Fruit fly (Drosophila melanogaster) whole organism, prepupa: ENCODE measurements around the gene Syx16.

Experiments used
- Blimp-1 ChIP-seq: fragments of 200-800 bp; sonication (Bioruptor generic); optimal IDR thresholded peaks from 3 replicates; lab custom pipeline; 2017; ENCODE audit warnings: missing biosample characterization, missing genetic modification characterization, mild to moderate bottlenecking, moderate library complexity, missing genetic modification reagents
- CG10669 ChIP-seq: fragments of 200-800 bp; sonication (Bioruptor generic); optimal IDR thresholded peaks from 3 replicates; lab custom pipeline; 2018; ENCODE audit warnings: missing biosample characterization, mild to moderate bottlenecking, missing genetic modification characterization, moderate library complexity
- CG11762 ChIP-seq: fragments of 200-800 bp; sonication (Bioruptor generic); optimal IDR thresholded peaks from 3 replicates; lab custom pipeline; 2016; ENCODE audit warnings: missing biosample characterization, missing genetic modification characterization; ENCODE audit not compliant: insufficient read depth
- CG11902 ChIP-seq: fragments of 200-800 bp; sonication (Bioruptor generic); optimal IDR thresholded peaks from 3 replicates; lab custom pipeline; 2016; ENCODE audit warnings: missing biosample characterization, missing genetic modification characterization
- CG15336 ChIP-seq: fragments of 200-800 bp; sonication (Bioruptor generic); IDR thresholded peaks from 2 replicates; pipeline ENCODE4 v1.3.6; 2022; ENCODE audit warnings: missing biosample characterization, missing genetic modification characterization
- CG1621 ChIP-seq: fragments of 200-800 bp; sonication (Bioruptor generic); optimal IDR thresholded peaks from 3 replicates; lab custom pipeline; 2018; ENCODE audit warnings: missing biosample characterization, mild to moderate bottlenecking, missing genetic modification characterization
- CG16779 ChIP-seq: fragments of 200-800 bp; sonication (Bioruptor generic); optimal IDR thresholded peaks from 3 replicates; lab custom pipeline; 2017; ENCODE audit warnings: missing biosample characterization, mild to moderate bottlenecking, missing genetic modification characterization
- CG3032 ChIP-seq: fragments of 200-800 bp; optimal IDR thresholded peaks from 2 replicates; lab custom pipeline; 2019; ENCODE audit warnings: missing biosample characterization, mild to moderate bottlenecking, missing genetic modification characterization, moderate library complexity
- CG31627 ChIP-seq: fragments of 200-800 bp; sonication (Bioruptor generic); optimal IDR thresholded peaks from 3 replicates; lab custom pipeline; 2016; ENCODE audit warnings: missing biosample characterization, missing genetic modification characterization
- CG34406 ChIP-seq: fragments of 200-800 bp; sonication (Bioruptor generic); optimal IDR thresholded peaks from 3 replicates; lab custom pipeline; 2016; ENCODE audit warnings: missing biosample characterization, missing genetic modification characterization
- CG3919 ChIP-seq: fragments of 200-800 bp; sonication (Bioruptor generic); optimal IDR thresholded peaks from 3 replicates; lab custom pipeline; 2016; ENCODE audit warnings: missing biosample characterization, missing genetic modification characterization
- CG4318 ChIP-seq: fragments of 200-800 bp; sonication (Bioruptor generic); optimal IDR thresholded peaks from 3 replicates; lab custom pipeline; 2017; ENCODE audit warnings: missing biosample characterization, mild to moderate bottlenecking, missing genetic modification characterization
- CG6163 ChIP-seq: fragments of 200-800 bp; sonication (Bioruptor generic); IDR thresholded peaks from 3 replicates; pipeline ENCODE4 v1.3.6; 2022; ENCODE audit warnings: missing biosample characterization, missing genetic modification characterization
- CG6276 ChIP-seq: fragments of 200-800 bp; sonication (Bioruptor generic); optimal IDR thresholded peaks from 2 replicates; lab custom pipeline; 2017; ENCODE audit warnings: missing biosample characterization, mild to moderate bottlenecking, missing genetic modification characterization
- CG6792 ChIP-seq: fragments of 200-800 bp; sonication (Bioruptor generic); optimal IDR thresholded peaks from 3 replicates; lab custom pipeline; 2016; ENCODE audit warnings: missing biosample characterization, missing genetic modification characterization
- CG6808 ChIP-seq: fragments of 200-800 bp; sonication (Bioruptor generic); optimal IDR thresholded peaks from 3 replicates; lab custom pipeline; 2017; ENCODE audit warnings: missing biosample characterization, missing genetic modification characterization, mild to moderate bottlenecking, moderate library complexity, missing genetic modification reagents
- CG6854 ChIP-seq: fragments of 200-800 bp; sonication (Bioruptor generic); optimal IDR thresholded peaks from 2 replicates; lab custom pipeline; 2017; ENCODE audit warnings: missing biosample characterization, mild to moderate bottlenecking, missing genetic modification characterization
- CG7368 ChIP-seq: fragments of 200-800 bp; sonication (Bioruptor generic); optimal IDR thresholded peaks from 3 replicates; lab custom pipeline; 2016; ENCODE audit warnings: missing biosample characterization, missing genetic modification characterization
- CG8119 ChIP-seq: fragments of 200-800 bp; sonication (Bioruptor generic); IDR thresholded peaks from 3 replicates; pipeline ENCODE4 v1.3.6; 2022; ENCODE audit warnings: missing biosample characterization, missing genetic modification characterization
- CG8319 ChIP-seq: fragments of 200-800 bp; sonication (Bioruptor generic); optimal IDR thresholded peaks from 3 replicates; lab custom pipeline; 2016; ENCODE audit warnings: missing biosample characterization, missing genetic modification characterization
- CG8632 ChIP-seq: fragments of 200-800 bp; sonication (Bioruptor generic); optimal IDR thresholded peaks from 3 replicates; lab custom pipeline; 2016; ENCODE audit warnings: missing biosample characterization, missing genetic modification characterization
- CG9139 ChIP-seq: fragments of 200-800 bp; sonication (Bioruptor generic); optimal IDR thresholded peaks from 3 replicates; lab custom pipeline; 2017; ENCODE audit warnings: missing biosample characterization, mild to moderate bottlenecking, missing genetic modification characterization
- Eip75B ChIP-seq: fragments of 200-800 bp; sonication (Bioruptor generic); optimal IDR thresholded peaks from 3 replicates; lab custom pipeline; 2016; ENCODE audit warnings: missing biosample characterization, missing genetic modification characterization
- Eip78C ChIP-seq: fragments of 200-800 bp; sonication (Bioruptor generic); peaks from one replicate; lab custom pipeline; 2016; ENCODE audit warnings: missing biosample characterization, missing genetic modification characterization
- Eip93F ChIP-seq: fragments of 200-800 bp; sonication (Bioruptor generic); optimal IDR thresholded peaks from 2 replicates; lab custom pipeline; 2016; ENCODE audit warnings: missing biosample characterization, mild to moderate bottlenecking, missing genetic modification characterization
- Ets21C ChIP-seq: fragments of 200-800 bp; sonication (Bioruptor generic); optimal IDR thresholded peaks from 3 replicates; lab custom pipeline; 2016; ENCODE audit warnings: missing biosample characterization, missing genetic modification characterization
- Ets96B ChIP-seq: fragments of 200-800 bp; optimal IDR thresholded peaks from 2 replicates; lab custom pipeline; 2019; ENCODE audit warnings: missing biosample characterization, mild to moderate bottlenecking, missing genetic modification characterization, moderate library complexity
- Gug ChIP-seq: fragments of 200-800 bp; sonication (Bioruptor generic); IDR thresholded peaks from 2 replicates; pipeline ENCODE4 v1.3.6; 2022; ENCODE audit warnings: missing biosample characterization, missing genetic modification characterization
- Hr39 ChIP-seq: fragments of 200-800 bp; sonication (Bioruptor generic); optimal IDR thresholded peaks from 2 replicates; lab custom pipeline; 2016; ENCODE audit warnings: missing biosample characterization, missing genetic modification characterization
- Lpt ChIP-seq: fragments of 200-800 bp; sonication (Bioruptor generic); optimal IDR thresholded peaks from 3 replicates; lab custom pipeline; 2016; ENCODE audit warnings: missing biosample characterization, missing genetic modification characterization
- OdsH ChIP-seq: fragments of 200-800 bp; sonication (Bioruptor generic); optimal IDR thresholded peaks from 3 replicates; lab custom pipeline; 2016; ENCODE audit warnings: missing biosample characterization, missing genetic modification characterization
- Smox ChIP-seq: fragments of 200-800 bp; sonication (Bioruptor generic); optimal IDR thresholded peaks from 3 replicates; lab custom pipeline; 2016; ENCODE audit warnings: missing biosample characterization, missing genetic modification characterization
- Sox102F ChIP-seq: fragments of 200-800 bp; sonication (Bioruptor generic); optimal IDR thresholded peaks from 2 replicates; lab custom pipeline; 2016; ENCODE audit warnings: missing biosample characterization, mild to moderate bottlenecking, missing genetic modification characterization
- Sox14 ChIP-seq: fragments of 200-800 bp; sonication (Bioruptor generic); optimal IDR thresholded peaks from 3 replicates; lab custom pipeline; 2016; ENCODE audit warnings: missing biosample characterization, missing genetic modification characterization
- Sox15 ChIP-seq: fragments of 200-800 bp; sonication (Bioruptor generic); optimal IDR thresholded peaks from 3 replicates; lab custom pipeline; 2016; ENCODE audit warnings: missing biosample characterization, missing genetic modification characterization
- achi ChIP-seq: fragments of 200-800 bp; sonication (Bioruptor generic); optimal IDR thresholded peaks from 3 replicates; lab custom pipeline; 2016; ENCODE audit warnings: missing biosample characterization, missing genetic modification characterization
- cyc ChIP-seq: fragments of 200-800 bp; sonication (Bioruptor generic); optimal IDR thresholded peaks from 3 replicates; lab custom pipeline; 2016; ENCODE audit warnings: missing biosample characterization, missing genetic modification characterization
- dsx ChIP-seq: fragments of 200-800 bp; optimal IDR thresholded peaks from 3 replicates; lab custom pipeline; 2019; ENCODE audit warnings: missing biosample characterization, mild to moderate bottlenecking, missing genetic modification characterization, moderate library complexity; ENCODE audit not compliant: poor library complexity, severe bottlenecking
- eg ChIP-seq: fragments of 200-800 bp; sonication (Bioruptor generic); IDR thresholded peaks from 3 replicates; pipeline ENCODE4 v1.3.6; 2022; ENCODE audit warnings: missing biosample characterization, missing genetic modification characterization
- esn ChIP-seq: fragments of 200-800 bp; sonication (Bioruptor generic); optimal IDR thresholded peaks from 2 replicates; lab custom pipeline; 2016; ENCODE audit warnings: missing biosample characterization, mild to moderate bottlenecking, missing genetic modification characterization, moderate library complexity
- fd85E ChIP-seq: fragments of 200-800 bp; sonication (Bioruptor generic); optimal IDR thresholded peaks from 3 replicates; lab custom pipeline; 2016; ENCODE audit warnings: missing biosample characterization, missing genetic modification characterization
- fkh ChIP-seq: fragments of 200-800 bp; sonication (Bioruptor generic); optimal IDR thresholded peaks from 3 replicates; lab custom pipeline; 2017; ENCODE audit warnings: missing biosample characterization, mild to moderate bottlenecking, missing genetic modification characterization, moderate library complexity
- lz ChIP-seq: fragments of 200-800 bp; sonication (Bioruptor generic); optimal IDR thresholded peaks from 3 replicates; lab custom pipeline; 2016; ENCODE audit warnings: missing biosample characterization, missing genetic modification characterization
- net ChIP-seq: fragments of 200-800 bp; sonication (Bioruptor generic); optimal IDR thresholded peaks from 3 replicates; lab custom pipeline; 2016; ENCODE audit warnings: missing biosample characterization, missing genetic modification characterization
- pdm3 ChIP-seq: fragments of 200-800 bp; sonication (Bioruptor generic); optimal IDR thresholded peaks from 3 replicates; lab custom pipeline; 2016; ENCODE audit warnings: missing biosample characterization, missing genetic modification characterization
- salr ChIP-seq, 2 experiments: fragments of 200-800 bp; sonication (Bioruptor generic); optimal IDR thresholded peaks; 3 replicates each; lab custom pipeline; 2016 to 2018; ENCODE audit warnings: missing biosample characterization in 2 of 2, missing genetic modification characterization in 2 of 2, mild to moderate bottlenecking in 1 of 2
- spab ChIP-seq: fragments of 200-800 bp; sonication (Bioruptor generic); optimal IDR thresholded peaks from 2 replicates; lab custom pipeline; 2017; ENCODE audit warnings: missing biosample characterization, mild to moderate bottlenecking, missing genetic modification characterization, missing genetic modification reagents
- ss ChIP-seq, 2 experiments: fragments of 200-800 bp; sonication (Bioruptor generic); optimal IDR thresholded peaks; 2 replicates in 1 of 2; 3 replicates in 1 of 2; lab custom pipeline; 2017 to 2018; ENCODE audit warnings: mild to moderate bottlenecking in 2 of 2, missing biosample characterization in 2 of 2, missing genetic modification characterization in 2 of 2, moderate library complexity in 1 of 2
- svp ChIP-seq: fragments of 200-800 bp; sonication (Bioruptor generic); peaks from one replicate; lab custom pipeline; 2016; ENCODE audit warnings: missing biosample characterization, missing genetic modification characterization
- vri ChIP-seq: fragments of 200-800 bp; sonication (Bioruptor generic); optimal IDR thresholded peaks from 3 replicates; lab custom pipeline; 2016; ENCODE audit warnings: missing biosample characterization, mild to moderate bottlenecking, missing genetic modification characterization

Gene Syx16

dm6 chrX:20429482-20430204 lies 36.1 kb upstream of the Syx16 start, which contains the start of the genes CG11710 and mal:
TSS of gene CG11710 (minus strand) at chrX:20429673.
TSS of gene mal (plus strand) at chrX:20429675.
- TF ChIP-seq Ets21C (GFP tag; lab: Kevin White, UChicago): peak; percentile 73
- TF ChIP-seq CG7368 (GFP tag; lab: Kevin White, UChicago): peak; percentile 77
- peak; percentile 76 for TF ChIP-seq CG9139
- TF ChIP-seq achi (GFP tag; lab: Kevin White, UChicago): no peak
- TF ChIP-seq svp (GFP tag; lab: Kevin White, UChicago): no peak
- no peak for TF ChIP-seq CG4318 (GFP tag; lab: Kevin White, UChicago)
- TF ChIP-seq CG6792 (GFP tag; lab: Kevin White, UChicago): peak; percentile 74
- TF ChIP-seq Eip75B (GFP tag; lab: Kevin White, UChicago): peak; percentile 80
- TF ChIP-seq net: peak; percentile 56
- peak; percentile 61; the same call in 1 of the 3 replicates for TF ChIP-seq CG6163
- no peak for TF ChIP-seq Eip93F (GFP tag; lab: Kevin White, UChicago)
- TF ChIP-seq Blimp-1 (GFP tag; lab: Kevin White, UChicago): peak; percentile 74
- TF ChIP-seq CG3032 (tag; lab: Kevin White, UChicago): peak; percentile 84
- no peak for TF ChIP-seq CG6808 (GFP tag; lab: Kevin White, UChicago)
- TF ChIP-seq fkh (GFP tag; lab: Kevin White, UChicago): no peak
- TF ChIP-seq Sox15 (GFP tag; lab: Kevin White, UChicago): peak; percentile 74
- peak; percentile 65 for TF ChIP-seq Lpt
- peak; percentile 73 for TF ChIP-seq CG34406
- peak; percentile 83 for TF ChIP-seq dsx (GFP tag; lab: Kevin White, UChicago)
- peak; percentile 85 for TF ChIP-seq pdm3 (GFP tag; lab: Kevin White, UChicago)
- TF ChIP-seq CG16779 (tag; lab: Kevin White, UChicago): no peak
- TF ChIP-seq CG8319 (GFP tag; lab: Kevin White, UChicago): peak; percentile 72
- TF ChIP-seq fd85E: peak; percentile 2
- TF ChIP-seq CG6276: no peak
- no peak for TF ChIP-seq spab
- peak; percentile 95 for TF ChIP-seq Eip78C (GFP tag; lab: Kevin White, UChicago)
- peak; percentile 89 for TF ChIP-seq esn (GFP tag; lab: Kevin White, UChicago)
- TF ChIP-seq CG31627 (GFP tag; lab: Kevin White, UChicago): peak; percentile 76
- peak; percentile 84 for TF ChIP-seq CG3919 (GFP tag; lab: Kevin White, UChicago)
- peak; percentile 65 for TF ChIP-seq CG8632 (GFP tag; lab: Kevin White, UChicago)
- TF ChIP-seq OdsH: peak; percentile 78
- TF ChIP-seq CG6854 (GFP tag; lab: Kevin White, UChicago): peak; percentile 76
- TF ChIP-seq eg (GFP tag; lab: Robert Waterston, UW): peak; percentile 78; the same call in 2 of the 3 replicates
- TF ChIP-seq CG15336 (GFP tag; lab: Robert Waterston, UW): peak; percentile 84
- peak; percentile 83 for TF ChIP-seq Sox102F (GFP tag; lab: Kevin White, UChicago)
- peak; percentile 87 for TF ChIP-seq CG10669 (GFP tag; lab: Kevin White, UChicago)
- peak; percentile 68 for TF ChIP-seq Gug
- TF ChIP-seq lz (GFP tag; lab: Kevin White, UChicago): peak; percentile 87
- peak; percentile 73 for TF ChIP-seq CG11902
- peak; percentile 76 for TF ChIP-seq CG11762 (GFP tag; lab: Kevin White, UChicago)
- TF ChIP-seq ss (GFP tag; optimal IDR thresholded peaks at IDR 0.05; lab: Kevin White, UChicago): peak in 1 of 2 experiments; percentile 87
- no peak for TF ChIP-seq vri (GFP tag; lab: Kevin White, UChicago)
- TF ChIP-seq Hr39: peak; percentile 83
- TF ChIP-seq Ets96B (tag; lab: Kevin White, UChicago): peak; percentile 82
- TF ChIP-seq cyc (GFP tag; lab: Kevin White, UChicago): peak; percentile 87
- peak; percentile 85 for TF ChIP-seq CG8119 (GFP tag; lab: Robert Waterston, UW)
- peak; percentile 85 for TF ChIP-seq Sox14 (GFP tag; lab: Kevin White, UChicago)
- TF ChIP-seq Smox: peak; percentile 83
- peak; percentile 72 for TF ChIP-seq CG1621
- TF ChIP-seq salr (GFP tag; optimal IDR thresholded peaks at IDR 0.05; lab: Kevin White, UChicago): no peak
